Fruit fly (Drosophila melanogaster): ENCODE data around the gene Snup.

DNA sequence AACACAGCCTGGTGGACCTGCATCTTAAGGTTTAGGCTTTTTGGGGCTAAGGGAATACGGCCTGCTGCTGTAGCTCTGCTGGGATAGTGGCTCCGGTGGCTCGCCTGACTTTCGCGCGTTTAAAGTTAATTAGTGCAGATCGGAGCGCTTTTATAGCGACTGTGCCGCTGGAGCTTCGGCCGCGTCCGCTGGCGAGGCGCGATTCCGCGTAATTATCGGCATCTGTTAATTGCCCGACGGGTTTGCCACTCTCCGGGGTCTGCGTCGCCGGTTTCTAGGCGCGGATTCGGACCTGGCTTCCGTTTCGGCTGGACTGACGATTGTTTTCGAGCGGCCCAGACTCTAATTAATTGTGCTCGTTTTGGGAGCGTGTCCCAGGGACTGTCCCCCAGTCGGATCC is 8.6 kb upstream of the Snup start, which contains the start of gene CG14949:
- TF ChIP-seq fd96Ca (GFP tag; IDR thresholded peaks at IDR 0.05) (no peak), CG9948 (tag; optimal IDR thresholded peaks at IDR 0.05) (no peak), D1 (tag; optimal IDR thresholded peaks at IDR 0.05) (no peak), gl (tag; optimal IDR thresholded peaks at IDR 0.05) (no peak), CG8159 (tag; optimal IDR thresholded peaks at IDR 0.05) (no peak), Pif1A (GFP tag; optimal IDR thresholded peaks at IDR 0.05) (no peak), EcR (GFP tag; optimal IDR thresholded peaks at IDR 0.05) (no peak), CG15710 (tag; optimal IDR thresholded peaks at IDR 0.05) (no peak), Snoo (tag; optimal IDR thresholded peaks at IDR 0.05) (no peak)

All from whole organism, pupa.